Fruit fly (Drosophila melanogaster) whole organism, embryonic: Measurements from ENCODE around the gene aop.

Experiments used
- Blimp-1 ChIP-seq: fragments of 200-800 bp; sonication (Bioruptor generic); optimal IDR thresholded peaks from 3 replicates; lab custom pipeline; 2018; ENCODE audit warnings: missing biosample characterization, missing genetic modification characterization, mild to moderate bottlenecking, moderate library complexity, missing genetic modification reagents
- CG10147 ChIP-seq: fragments of 200-800 bp; sonication (Bioruptor generic); optimal IDR thresholded peaks from 2 replicates; lab custom pipeline; 2019; ENCODE audit warnings: missing biosample characterization, mild to moderate bottlenecking, missing genetic modification characterization, moderate library complexity
- CG11456 ChIP-seq: fragments of 200-800 bp; sonication (Bioruptor generic); IDR thresholded peaks from 3 replicates; pipeline ENCODE4 v1.3.6; 2022; ENCODE audit warnings: missing biosample characterization, missing genetic modification characterization
- CG12769 ChIP-seq: fragments of 200-800 bp; sonication (Bioruptor generic); optimal IDR thresholded peaks from 2 replicates; lab custom pipeline; 2019; ENCODE audit warnings: missing biosample characterization, mild to moderate bottlenecking, missing genetic modification characterization, moderate library complexity
- CG13123 ChIP-seq: fragments of 200-800 bp; sonication (Bioruptor generic); optimal IDR thresholded peaks from 2 replicates; lab custom pipeline; 2016; ENCODE audit warnings: missing biosample characterization, missing genetic modification characterization
- CG13775 ChIP-seq: fragments of 200-800 bp; sonication (Bioruptor generic); optimal IDR thresholded peaks from 3 replicates; lab custom pipeline; 2017; ENCODE audit warnings: missing biosample characterization, mild to moderate bottlenecking, missing genetic modification characterization
- CG17385 ChIP-seq: fragments of 200-800 bp; sonication (Bioruptor generic); optimal IDR thresholded peaks from 3 replicates; lab custom pipeline; 2018; ENCODE audit warnings: missing biosample characterization, mild to moderate bottlenecking, missing genetic modification characterization
- CG17568 ChIP-seq: fragments of 200-800 bp; sonication (Bioruptor generic); optimal IDR thresholded peaks from 2 replicates; lab custom pipeline; 2018; ENCODE audit warnings: missing biosample characterization, mild to moderate bottlenecking, missing genetic modification characterization, moderate library complexity
- CG18599 ChIP-seq: fragments of 200-800 bp; sonication (Bioruptor generic); optimal IDR thresholded peaks from 3 replicates; lab custom pipeline; 2017; ENCODE audit warnings: missing biosample characterization, missing genetic modification characterization, mild to moderate bottlenecking, moderate library complexity, missing genetic modification reagents
- CG2678 ChIP-seq: fragments of 200-800 bp; sonication (Bioruptor generic); optimal IDR thresholded peaks from 3 replicates; lab custom pipeline; 2019; ENCODE audit warnings: missing biosample characterization, mild to moderate bottlenecking, missing genetic modification characterization, moderate library complexity
- CG34376 ChIP-seq: fragments of 200-800 bp; sonication (Bioruptor generic); optimal IDR thresholded peaks from 2 replicates; lab custom pipeline; 2018; ENCODE audit warnings: missing biosample characterization, mild to moderate bottlenecking, missing genetic modification characterization
- CG3838 ChIP-seq: fragments of 200-800 bp; sonication (Bioruptor generic); optimal IDR thresholded peaks from 3 replicates; lab custom pipeline; 2016; ENCODE audit warnings: missing biosample characterization, missing genetic modification characterization
- CG7987 ChIP-seq: fragments of 200-800 bp; sonication (Bioruptor generic); optimal IDR thresholded peaks from 2 replicates; lab custom pipeline; 2018; ENCODE audit warnings: missing biosample characterization, mild to moderate bottlenecking, missing genetic modification characterization, moderate library complexity
- CG8290 ChIP-seq, 3 experiments: fragments of 200-800 bp; sonication (Bioruptor generic); optimal IDR thresholded peaks; 2 replicates each; lab custom pipeline; 2016 to 2019; ENCODE audit warnings: missing biosample characterization in 3 of 3, missing genetic modification characterization in 3 of 3, mild to moderate bottlenecking in 2 of 3, moderate library complexity in 1 of 3
- CoRest ChIP-seq: fragments of 200-800 bp; sonication (Bioruptor generic); optimal IDR thresholded peaks from 3 replicates; lab custom pipeline; 2018; ENCODE audit warnings: missing biosample characterization, mild to moderate bottlenecking, missing genetic modification characterization, moderate library complexity
- D ChIP-seq, 2 experiments: fragments of 200-800 bp in 1 of 2; fragments of >200 bp in 1 of 2; sonication (Bioruptor generic) in 1 of 2; optimal IDR thresholded peaks; 2 replicates in 1 of 2; 3 replicates in 1 of 2; lab custom pipeline; 2017; ENCODE audit warnings: mild to moderate bottlenecking in 1 of 2, missing biosample characterization in 1 of 2, missing genetic modification characterization in 1 of 2, missing genetic modification reagents in 1 of 2
- D19A ChIP-seq: fragments of 200-800 bp; optimal IDR thresholded peaks from 3 replicates; lab custom pipeline; 2019; ENCODE audit warnings: missing biosample characterization, mild to moderate bottlenecking, missing genetic modification characterization, moderate library complexity
- Eip74EF ChIP-seq, 2 experiments: fragments of 200-800 bp in 1 of 2; fragments of >200 bp in 1 of 2; sonication (Bioruptor generic) in 1 of 2; optimal IDR thresholded peaks; 2 replicates each; lab custom pipeline; 2017 to 2019; ENCODE audit warnings: missing biosample characterization in 2 of 2, missing genetic modification characterization in 2 of 2, mild to moderate bottlenecking in 1 of 2, moderate library complexity in 1 of 2
- Fer1 ChIP-seq: fragments of 200-800 bp; sonication (Bioruptor generic); optimal IDR thresholded peaks from 2 replicates; lab custom pipeline; 2017; ENCODE audit warnings: missing biosample characterization, mild to moderate bottlenecking, missing genetic modification characterization
- GATAe ChIP-seq: fragments of 200-800 bp; sonication (Bioruptor generic); conservative IDR thresholded peaks from 2 replicates; pipeline ENCODE4 v1.3.6; 2022; ENCODE audit warnings: missing biosample characterization, missing genetic modification characterization
- Hand ChIP-seq: fragments of 200-800 bp; sonication (Bioruptor generic); optimal IDR thresholded peaks from 2 replicates; lab custom pipeline; 2017; ENCODE audit warnings: mild to moderate bottlenecking, missing biosample characterization, missing genetic modification reagents, missing genetic modification characterization
- Hey ChIP-seq: fragments of 200-800 bp; sonication (Bioruptor generic); optimal IDR thresholded peaks from 3 replicates; lab custom pipeline; 2018; ENCODE audit warnings: missing biosample characterization, mild to moderate bottlenecking, missing genetic modification characterization
- Hmr ChIP-seq: fragments of 200-800 bp; sonication (Bioruptor generic); optimal IDR thresholded peaks from 3 replicates; lab custom pipeline; 2017; ENCODE audit warnings: mild to moderate bottlenecking, missing biosample characterization, missing genetic modification reagents, missing genetic modification characterization
- Jarid2 ChIP-seq: fragments of 200-800 bp; sonication (Bioruptor generic); optimal IDR thresholded peaks from 3 replicates; lab custom pipeline; 2017; ENCODE audit warnings: mild to moderate bottlenecking, missing biosample characterization, missing genetic modification reagents, missing genetic modification characterization
- Med ChIP-seq: fragments of 200-800 bp; sonication (Bioruptor generic); peaks from one replicate; lab custom pipeline; 2016; ENCODE audit warnings: missing biosample characterization, missing genetic modification characterization, mild to moderate bottlenecking, inconsistent platforms, moderate library complexity
- Meics ChIP-seq: fragments of 200-800 bp; sonication (Bioruptor generic); optimal IDR thresholded peaks from 2 replicates; lab custom pipeline; 2017; ENCODE audit warnings: missing biosample characterization, mild to moderate bottlenecking, missing genetic modification characterization
- Poxn ChIP-seq: fragments of 200-800 bp; sonication (Bioruptor generic); IDR thresholded peaks from 2 replicates; pipeline ENCODE4 v1.3.6; 2022; ENCODE audit warnings: missing biosample characterization, missing genetic modification characterization
- Taf1 ChIP-seq: fragments of 200-800 bp; sonication (Bioruptor generic); IDR thresholded peaks from 2 replicates; pipeline ENCODE4 v1.3.6; 2022; ENCODE audit warnings: missing biosample characterization, missing genetic modification characterization
- caup ChIP-seq: fragments of 200-800 bp; sonication (Bioruptor generic); optimal IDR thresholded peaks from 3 replicates; lab custom pipeline; 2017; ENCODE audit warnings: missing biosample characterization, mild to moderate bottlenecking, missing genetic modification characterization, moderate library complexity; ENCODE audit not compliant: severe bottlenecking
- corto ChIP-seq: fragments of 200-800 bp; sonication (Bioruptor generic); optimal IDR thresholded peaks from 2 replicates; lab custom pipeline; 2016; ENCODE audit warnings: missing biosample characterization, mild to moderate bottlenecking, missing genetic modification characterization, moderate library complexity
- cwo ChIP-seq: fragments of 200-800 bp; sonication (Bioruptor generic); optimal IDR thresholded peaks from 3 replicates; lab custom pipeline; 2017; ENCODE audit warnings: missing biosample characterization, missing genetic modification characterization, mild to moderate bottlenecking, moderate library complexity, missing genetic modification reagents
- ems ChIP-seq: fragments of 200-800 bp; sonication (Bioruptor generic); optimal IDR thresholded peaks from 3 replicates; lab custom pipeline; 2016; ENCODE audit warnings: missing biosample characterization, missing genetic modification characterization
- exex ChIP-seq: fragments of 200-800 bp; sonication (Bioruptor generic); optimal IDR thresholded peaks from 4 replicates; lab custom pipeline; 2018; ENCODE audit warnings: missing biosample characterization, mild to moderate bottlenecking, missing genetic modification characterization, moderate library complexity
- grn ChIP-seq: fragments of 200-800 bp; sonication (Bioruptor generic); optimal IDR thresholded peaks from 3 replicates; lab custom pipeline; 2017; ENCODE audit warnings: missing biosample characterization, missing genetic modification characterization
- jing ChIP-seq: fragments of 200-800 bp; sonication (Bioruptor generic); optimal IDR thresholded peaks from 2 replicates; lab custom pipeline; 2018; ENCODE audit warnings: missing biosample characterization, mild to moderate bottlenecking, missing genetic modification characterization
- kah ChIP-seq: fragments of 200-800 bp; sonication (Bioruptor generic); optimal IDR thresholded peaks from 2 replicates; lab custom pipeline; 2018; ENCODE audit warnings: missing biosample characterization, mild to moderate bottlenecking, missing genetic modification characterization
- lab ChIP-seq: fragments of 200-800 bp; sonication (Bioruptor generic); optimal IDR thresholded peaks from 3 replicates; lab custom pipeline; 2017; ENCODE audit warnings: missing biosample characterization, missing genetic modification characterization, mild to moderate bottlenecking, moderate library complexity, missing genetic modification reagents
- lov ChIP-seq, 2 experiments: fragments of 200-800 bp in 1 of 2; fragments of >200 bp in 1 of 2; sonication (Bioruptor generic) in 1 of 2; IDR thresholded peaks in 1 of 2; optimal IDR thresholded peaks in 1 of 2; 2 replicates in 1 of 2; 3 replicates in 1 of 2; pipeline versions ENCODE4 v1.3.6 to Lab custom; 2017 to 2022; ENCODE audit warnings: missing biosample characterization in 1 of 2, missing genetic modification characterization in 1 of 2
- mirr ChIP-seq: fragments of 200-800 bp; sonication (Bioruptor generic); optimal IDR thresholded peaks from 3 replicates; lab custom pipeline; 2018; ENCODE audit warnings: missing biosample characterization, mild to moderate bottlenecking, missing genetic modification characterization
- rib ChIP-seq: fragments of 200-800 bp; sonication (Bioruptor generic); IDR thresholded peaks from 2 replicates; pipeline ENCODE4 v1.3.6; 2022; ENCODE audit warnings: missing biosample characterization, missing genetic modification characterization
- salm ChIP-seq: fragments of 200-800 bp; sonication (Bioruptor generic); optimal IDR thresholded peaks from 2 replicates; lab custom pipeline; 2018; ENCODE audit warnings: missing biosample characterization, mild to moderate bottlenecking, missing genetic modification characterization
- schlank ChIP-seq: fragments of 200-800 bp; sonication (Bioruptor generic); optimal IDR thresholded peaks from 2 replicates; lab custom pipeline; 2018; ENCODE audit warnings: missing biosample characterization, mild to moderate bottlenecking, missing genetic modification characterization
- sd ChIP-seq: fragments of 200-800 bp; sonication (Bioruptor generic); optimal IDR thresholded peaks from 3 replicates; lab custom pipeline; 2018; ENCODE audit warnings: missing biosample characterization, mild to moderate bottlenecking, missing genetic modification characterization, moderate library complexity
- sna ChIP-seq: fragments of 200-800 bp; sonication (Bioruptor generic); IDR thresholded peaks from 2 replicates; pipeline ENCODE4 v1.3.6; 2022; ENCODE audit warnings: missing biosample characterization, missing genetic modification characterization; ENCODE audit not compliant: partially characterized antibody
- sug ChIP-seq: fragments of 200-800 bp; optimal IDR thresholded peaks from 2 replicates; lab custom pipeline; 2019; ENCODE audit warnings: missing biosample characterization, mild to moderate bottlenecking, missing genetic modification characterization, moderate library complexity

The aop gene

dm6 chr2L:2171366-2172078, 7.0 kb downstream of the aop start:
- TF ChIP-seq ems (GFP tag; lab: Kevin White, UChicago) (no peak), CG10147 (peak; percentile 27), Taf1 (GFP tag; lab: Robert Waterston, UW) (0 out of 2 replicates have a peak, but pooled peaks have one; percentile 15), CG18599 (GFP tag; lab: Kevin White, UChicago) (peak; percentile 49), Hmr (GFP tag; lab: Kevin White, UChicago) (peak; percentile 43), CG7987 (GFP tag; lab: Kevin White, UChicago) (no peak), Hey (peak; percentile 23), CoRest (tag; lab: Kevin White, UChicago) (peak; percentile 10), cwo (GFP tag; lab: Kevin White, UChicago) (peak; percentile 63), Fer1 (GFP tag; lab: Kevin White, UChicago) (peak; percentile 35), Poxn (GFP tag; lab: Robert Waterston, UW) (peak; percentile 22; the same call in 1 of the 2 replicates), Eip74EF (GFP tag; optimal IDR thresholded peaks at IDR 0.05; lab: Kevin White, UChicago) (peak in 1 of 2 experiments; percentile 54), CG17568 (GFP tag; lab: Kevin White, UChicago) (peak; percentile 7), schlank (tag; lab: Kevin White, UChicago) (peak; percentile 3), Jarid2 (GFP tag; lab: Kevin White, UChicago) (peak; percentile 19), CG2678 (tag; lab: Kevin White, UChicago) (peak; percentile 26), sug (tag; lab: Kevin White, UChicago) (peak; percentile 87), lov (optimal IDR thresholded peaks at IDR 0.05; lab: Kevin White, UChicago) (no peak), lov (GFP tag; IDR thresholded peaks at IDR 0.05; lab: Robert Waterston, UW) (no peak), caup (GFP tag; lab: Kevin White, UChicago) (peak; percentile 56), exex (peak; percentile 97), kah (peak; percentile 66), Med (peak; percentile 6), mirr (GFP tag; lab: Kevin White, UChicago) (peak; percentile 68), CG11456 (GFP tag; lab: Robert Waterston, UW) (no peak), rib (GFP tag; lab: Robert Waterston, UW) (0 out of 2 replicates have a peak, but pooled peaks have one; percentile 29), corto (peak; percentile 11), salm (tag; lab: Kevin White, UChicago) (peak; percentile 44), GATAe (GFP tag; lab: Robert Waterston, UW) (peak; percentile 77), Meics (peak; percentile 20), Blimp-1 (GFP tag; lab: Kevin White, UChicago) (no peak), D (optimal IDR thresholded peaks at IDR 0.05; lab: Kevin White, UChicago) (no peak), D (GFP tag; optimal IDR thresholded peaks at IDR 0.05; lab: Kevin White, UChicago) (no peak), D19A (tag; lab: Kevin White, UChicago) (peak; percentile 20), sd (peak; percentile 88), CG8290 (GFP tag; optimal IDR thresholded peaks at IDR 0.05; lab: Kevin White, UChicago) (no peak), CG8290 (tag; optimal IDR thresholded peaks at IDR 0.05; lab: Kevin White, UChicago) (peak in 1 of 2 experiments; percentile 5), CG34376 (GFP tag; lab: Kevin White, UChicago) (peak; percentile 76), sna (no peak), lab (GFP tag; lab: Kevin White, UChicago) (peak; percentile 83), CG13123 (no peak), CG3838 (GFP tag; lab: Kevin White, UChicago) (no peak), Hand (GFP tag; lab: Kevin White, UChicago) (peak; percentile 42), CG17385 (peak; percentile 14), CG13775 (peak; percentile 14), grn (peak; percentile 80), CG12769 (tag; lab: Kevin White, UChicago) (peak; percentile 50), jing (no peak)
